Worm (Caenorhabditis elegans): ENCODE measurements around the gene sqt-3.

The sqt-3 gene

ce11 chrV:12317894-12318553 lies 34.5 kb upstream of the sqt-3 start, which contains the start of the genes R04F11.5 and R04F11.2 (continued):
- TF ChIP-seq lin-1 (GFP tag; IDR thresholded peaks at IDR 0.05) (no peak), php-3 (GFP tag; IDR thresholded peaks at IDR 0.05) (no peak), ceh-62 (tag; optimal IDR thresholded peaks at IDR 0.05) (no peak), dve-1 (tag; optimal IDR thresholded peaks at IDR 0.05; ENCODE audit: insufficient read depth) (peak; percentile 81), lsy-2 (tag; optimal IDR thresholded peaks at IDR 0.05) (peak; percentile 94 to 99), daf-16 (GFP tag; optimal IDR thresholded peaks at IDR 0.05) (no peak), daf-16 (tag; optimal IDR thresholded peaks at IDR 0.05) (no peak), ceh-32 (tag; optimal IDR thresholded peaks at IDR 0.05; ENCODE audit: poor library complexity) (no peak), egl-43 (GFP tag; IDR thresholded peaks at IDR 0.05) (no peak), nhr-77 (tag; optimal IDR thresholded peaks at IDR 0.05) (peak; percentile 70), ztf-7 (tag; optimal IDR thresholded peaks at IDR 0.05) (peak; percentile 19), ama-1 (optimal IDR thresholded peaks at IDR 0.05) (peak; percentile 40), fkh-10 (GFP tag; optimal IDR thresholded peaks at IDR 0.05) (peak; percentile 28)

DNA sequence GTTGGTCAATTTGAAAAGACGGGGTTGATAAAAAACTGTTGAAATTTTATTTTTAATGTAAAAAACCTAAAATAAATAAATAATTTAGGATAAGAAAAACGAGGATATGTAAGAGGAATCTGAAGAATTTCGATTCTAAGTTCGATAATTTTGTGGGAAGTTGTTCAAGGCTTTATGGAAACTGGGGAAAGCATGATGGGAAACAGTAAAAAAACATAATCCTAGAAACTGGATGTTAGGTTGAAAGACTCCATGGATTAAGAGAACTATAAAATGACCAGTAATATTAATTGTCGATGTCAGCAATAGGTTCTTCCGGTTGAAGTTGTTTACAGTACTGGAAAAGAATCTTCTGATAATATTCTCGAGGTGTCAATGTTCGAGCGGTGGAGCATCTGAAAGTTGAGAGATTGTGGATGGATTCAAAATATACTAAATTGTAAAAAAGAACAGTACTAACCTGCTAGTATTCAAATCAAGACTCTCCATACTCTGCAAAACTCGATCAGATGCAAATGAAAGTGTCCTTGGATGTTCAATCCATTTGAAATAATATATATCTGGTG lies 32.2 kb upstream of the sqt-3 start:
- 0 out of 2 replicates have a peak, but pooled peaks have one; percentile 31 for TF ChIP-seq lin-38 (GFP tag; IDR thresholded peaks at IDR 0.05)
- peak; percentile 10 for TF ChIP-seq sdz-12 (GFP tag; optimal IDR thresholded peaks at IDR 0.05)
- TF ChIP-seq mep-1 (tag; optimal IDR thresholded peaks at IDR 0.05), result peak; percentile 6
- no peak for TF ChIP-seq ceh-32 (tag; optimal IDR thresholded peaks at IDR 0.05; ENCODE audit: poor library complexity)
- no peak for TF ChIP-seq mxl-3 (GFP tag; optimal IDR thresholded peaks at IDR 0.05)
- TF ChIP-seq nhr-102 (tag; optimal IDR thresholded peaks at IDR 0.05), result peak; percentile 45
- TF ChIP-seq ceh-82 (tag; optimal IDR thresholded peaks at IDR 0.05), result no peak
- TF ChIP-seq mxl-2 (GFP tag; conservative IDR thresholded peaks at IDR 0.05), result no peak
- peak; percentile 64 for TF ChIP-seq duxl-1 (tag; optimal IDR thresholded peaks at IDR 0.05; ENCODE audit: poor library complexity)
- no peak for TF ChIP-seq fos-1 (tag; optimal IDR thresholded peaks at IDR 0.05)
- TF ChIP-seq nhr-237 (tag; optimal IDR thresholded peaks at IDR 0.05), result no peak
- no peak for TF ChIP-seq ztf-7 (tag; optimal IDR thresholded peaks at IDR 0.05)
- TF ChIP-seq F49E8.2 (tag; optimal IDR thresholded peaks at IDR 0.05; ENCODE audit: borderline replicate concordance), result peak; percentile 2
- TF ChIP-seq lsy-2 (tag; optimal IDR thresholded peaks at IDR 0.05), result peak in 1 of 2 experiments; percentile 29
- TF ChIP-seq php-3 (GFP tag; IDR thresholded peaks at IDR 0.05), result no peak
- TF ChIP-seq zfp-3 (GFP tag; conservative IDR thresholded peaks at IDR 0.05), result peak; percentile 42; the same call in 1 of the 2 replicates
- TF ChIP-seq arid-1 (GFP tag; conservative IDR thresholded peaks at IDR 0.05), result peak; percentile 32
- peak; percentile 22 for TF ChIP-seq mes-2 (tag; optimal IDR thresholded peaks at IDR 0.05; ENCODE audit: poor library complexity, severe bottlenecking)
- peak; percentile 20 for TF ChIP-seq gei-8 (GFP tag; optimal IDR thresholded peaks at IDR 0.05)
- no peak for TF ChIP-seq ZK337.2 (GFP tag; IDR thresholded peaks at IDR 0.05)
- TF ChIP-seq daf-16 (GFP tag; optimal IDR thresholded peaks at IDR 0.05), result peak in 1 of 2 experiments; percentile 13
- TF ChIP-seq daf-16 (tag; optimal IDR thresholded peaks at IDR 0.05), result peak; percentile 13
- no peak for TF ChIP-seq daf-19 (GFP tag; conservative IDR thresholded peaks at IDR 0.05)
- TF ChIP-seq F26F4.8 (GFP tag; conservative IDR thresholded peaks at IDR 0.05), result no peak
- 0 out of 2 replicates have a peak, but pooled peaks have one; percentile 9 for TF ChIP-seq hmg-1.1 (GFP tag; IDR thresholded peaks at IDR 0.05)

- no peak for TF ChIP-seq ceh-62 (tag; optimal IDR thresholded peaks at IDR 0.05)
- TF ChIP-seq hmg-1.1 (GFP tag; IDR thresholded peaks at IDR 0.05), result 0 out of 2 replicates have a peak, but pooled peaks have one; percentile 17
- TF ChIP-seq madf-5 (GFP tag; IDR thresholded peaks at IDR 0.05), result no peak
- TF ChIP-seq nhr-76 (tag; optimal IDR thresholded peaks at IDR 0.05), result no peak
- TF ChIP-seq arid-1 (GFP tag; conservative IDR thresholded peaks at IDR 0.05), result no peak
- TF ChIP-seq madf-9 (GFP tag; conservative IDR thresholded peaks at IDR 0.05), result no peak
- no peak for TF ChIP-seq lin-15B (tag; optimal IDR thresholded peaks at IDR 0.05)
- no peak for TF ChIP-seq php-3 (GFP tag; IDR thresholded peaks at IDR 0.05)
- 0 out of 2 replicates have a peak, but pooled peaks have one; percentile 8 for TF ChIP-seq F26F4.8 (GFP tag; conservative IDR thresholded peaks at IDR 0.05)
- no peak for TF ChIP-seq skn-1 (tag; optimal IDR thresholded peaks at IDR 0.05)
- no peak for TF ChIP-seq F10B5.3 (tag; optimal IDR thresholded peaks at IDR 0.05)
- no peak for TF ChIP-seq ceh-44 (GFP tag; IDR thresholded peaks at IDR 0.05)
- peak; percentile 67 for TF ChIP-seq set-16 (GFP tag; IDR thresholded peaks at IDR 0.05)
Measured at ce11 chrV:12326638-12327037, 25.9 kb upstream of the sqt-3 start.
